Fruit fly (Drosophila melanogaster) whole organism, embryonic: ENCODE measurements around the gene kirre.

Experiments used
- Atf3 ChIP-seq: fragments of 200-800 bp; sonication (Bioruptor generic); optimal IDR thresholded peaks from 3 replicates; lab custom pipeline; 2016; ENCODE audit warnings: missing biosample characterization, missing genetic modification characterization
- CG10209 ChIP-seq: fragments of 200-800 bp; sonication (Bioruptor generic); optimal IDR thresholded peaks from 3 replicates; lab custom pipeline; 2017; ENCODE audit warnings: missing biosample characterization, mild to moderate bottlenecking, missing genetic modification characterization, missing genetic modification reagents
- CG10274 ChIP-seq: fragments of 200-800 bp; sonication (Bioruptor generic); optimal IDR thresholded peaks from 3 replicates; lab custom pipeline; 2017; ENCODE audit warnings: missing biosample characterization, mild to moderate bottlenecking, missing genetic modification characterization
- CG10431 ChIP-seq: fragments of 200-800 bp; sonication (Bioruptor generic); optimal IDR thresholded peaks from 3 replicates; lab custom pipeline; 2018; ENCODE audit warnings: missing biosample characterization, mild to moderate bottlenecking, missing genetic modification characterization
- CG11247 ChIP-seq: fragments of 200-800 bp; sonication (Bioruptor generic); IDR thresholded peaks from 2 replicates; pipeline ENCODE4 v1.3.6; 2022; ENCODE audit warnings: missing biosample characterization, missing genetic modification characterization
- CG12104 ChIP-seq: fragments of 200-800 bp; sonication (Bioruptor generic); optimal IDR thresholded peaks from 3 replicates; lab custom pipeline; 2016; ENCODE audit warnings: missing biosample characterization, missing genetic modification characterization
- CG12659 ChIP-seq: fragments of 200-800 bp; sonication (Bioruptor generic); optimal IDR thresholded peaks from 3 replicates; lab custom pipeline; 2017; ENCODE audit warnings: mild to moderate bottlenecking, missing biosample characterization, missing genetic modification reagents, missing genetic modification characterization
- CG12744 ChIP-seq: fragments of 200-800 bp; sonication (Bioruptor generic); optimal IDR thresholded peaks from 2 replicates; lab custom pipeline; 2016; ENCODE audit warnings: missing biosample characterization, missing genetic modification characterization
- CG13287 ChIP-seq: fragments of 200-800 bp; sonication (Bioruptor generic); IDR thresholded peaks from 2 replicates; pipeline ENCODE4 v1.3.6; 2022; ENCODE audit warnings: missing biosample characterization, missing genetic modification characterization; ENCODE audit not compliant: partially characterized antibody
- CG1529 ChIP-seq: fragments of 200-800 bp; sonication (Bioruptor generic); optimal IDR thresholded peaks from 3 replicates; lab custom pipeline; 2018; ENCODE audit warnings: missing biosample characterization, missing genetic modification characterization
- CG1792 ChIP-seq: fragments of 200-800 bp; sonication (Bioruptor generic); optimal IDR thresholded peaks from 2 replicates; lab custom pipeline; 2016; ENCODE audit warnings: missing biosample characterization, missing genetic modification characterization
- CG2678 ChIP-seq: fragments of 200-800 bp; sonication (Bioruptor generic); optimal IDR thresholded peaks from 3 replicates; lab custom pipeline; 2019; ENCODE audit warnings: missing biosample characterization, mild to moderate bottlenecking, missing genetic modification characterization, moderate library complexity
- CG2712 ChIP-seq: fragments of 200-800 bp; optimal IDR thresholded peaks from 3 replicates; lab custom pipeline; 2019; ENCODE audit warnings: missing biosample characterization, mild to moderate bottlenecking, missing genetic modification characterization, moderate library complexity
- CG3163 ChIP-seq: fragments of 200-800 bp; sonication (Bioruptor generic); optimal IDR thresholded peaks from 3 replicates; lab custom pipeline; 2016; ENCODE audit warnings: missing biosample characterization, missing genetic modification characterization
- CG3407 ChIP-seq: fragments of 200-800 bp; sonication (Bioruptor generic); optimal IDR thresholded peaks from 2 replicates; lab custom pipeline; 2018; ENCODE audit warnings: missing biosample characterization, mild to moderate bottlenecking, missing genetic modification characterization
- CG34224 ChIP-seq: fragments of 200-800 bp; sonication (Bioruptor generic); IDR thresholded peaks from 3 replicates; pipeline ENCODE4 v1.3.6; 2022; ENCODE audit warnings: missing biosample characterization, missing genetic modification characterization; ENCODE audit not compliant: partially characterized antibody
- CG4424 ChIP-seq: fragments of 200-800 bp; sonication (Bioruptor generic); optimal IDR thresholded peaks from 3 replicates; lab custom pipeline; 2016; ENCODE audit warnings: missing biosample characterization, missing genetic modification characterization
- CG6175 ChIP-seq: fragments of 200-800 bp; sonication (Bioruptor generic); IDR thresholded peaks from 3 replicates; pipeline ENCODE4 v1.3.6; 2022; ENCODE audit warnings: missing biosample characterization, missing genetic modification characterization
- CG6254 ChIP-seq: fragments of 200-800 bp; sonication (Bioruptor generic); optimal IDR thresholded peaks from 3 replicates; lab custom pipeline; 2017; ENCODE audit warnings: mild to moderate bottlenecking, missing biosample characterization, missing genetic modification reagents, missing genetic modification characterization
- CG6272 ChIP-seq: fragments of 200-800 bp; sonication (Bioruptor generic); IDR thresholded peaks from 2 replicates; pipeline ENCODE4 v1.3.6; 2022; ENCODE audit warnings: missing biosample characterization, missing genetic modification characterization
- CG6683 ChIP-seq: fragments of 200-800 bp; sonication (Bioruptor generic); optimal IDR thresholded peaks from 2 replicates; lab custom pipeline; 2017; ENCODE audit warnings: missing biosample characterization, mild to moderate bottlenecking, missing genetic modification characterization, missing genetic modification reagents
- CG7372 ChIP-seq: fragments of 200-800 bp; sonication (Bioruptor generic); IDR thresholded peaks from 2 replicates; pipeline ENCODE4 v1.3.6; 2022; ENCODE audit warnings: missing biosample characterization, missing genetic modification characterization
- CG7928 ChIP-seq: fragments of 200-800 bp; sonication (Bioruptor generic); optimal IDR thresholded peaks from 2 replicates; lab custom pipeline; 2017; ENCODE audit warnings: missing biosample characterization, mild to moderate bottlenecking, missing genetic modification characterization
- CG8478 ChIP-seq: fragments of >200 bp; optimal IDR thresholded peaks from 2 replicates; lab custom pipeline; 2018
- CG9437 ChIP-seq: fragments of 200-800 bp; sonication (Bioruptor generic); optimal IDR thresholded peaks from 2 replicates; lab custom pipeline; 2018; ENCODE audit warnings: missing biosample characterization, mild to moderate bottlenecking, missing genetic modification characterization
- Camta ChIP-seq: fragments of 200-800 bp; sonication (Bioruptor generic); optimal IDR thresholded peaks from 2 replicates; lab custom pipeline; 2016; ENCODE audit warnings: missing biosample characterization, missing genetic modification characterization
- Dfd ChIP-seq, 2 experiments: fragments of >200 bp; optimal IDR thresholded peaks; 2 replicates each; lab custom pipeline; 2017; ENCODE audit warnings: missing biosample characterization in 2 of 2, missing genetic modification characterization in 2 of 2
- Fer1 ChIP-seq: fragments of 200-800 bp; sonication (Bioruptor generic); optimal IDR thresholded peaks from 2 replicates; lab custom pipeline; 2017; ENCODE audit warnings: missing biosample characterization, mild to moderate bottlenecking, missing genetic modification characterization
- Hand ChIP-seq: fragments of 200-800 bp; sonication (Bioruptor generic); optimal IDR thresholded peaks from 2 replicates; lab custom pipeline; 2017; ENCODE audit warnings: mild to moderate bottlenecking, missing biosample characterization, missing genetic modification reagents, missing genetic modification characterization
- Lim3 ChIP-seq: fragments of 200-800 bp; sonication (Bioruptor generic); IDR thresholded peaks from 2 replicates; pipeline ENCODE4 v1.3.6; 2022; ENCODE audit warnings: missing biosample characterization, missing genetic modification characterization
- Max ChIP-seq: fragments of 200-800 bp; sonication (Bioruptor generic); optimal IDR thresholded peaks from 2 replicates; lab custom pipeline; 2016; ENCODE audit warnings: missing biosample characterization, mild to moderate bottlenecking, missing genetic modification characterization
- Mrtf ChIP-seq: fragments of 200-800 bp; sonication (Bioruptor generic); IDR thresholded peaks from 3 replicates; pipeline ENCODE4 v1.3.6; 2022; ENCODE audit warnings: missing biosample characterization, missing genetic modification characterization
- Myb ChIP-seq: fragments of 200-800 bp; sonication (Bioruptor generic); optimal IDR thresholded peaks from 2 replicates; lab custom pipeline; 2016; ENCODE audit warnings: missing biosample characterization, missing genetic modification characterization
- NC2β ChIP-seq: fragments of 200-800 bp; sonication (Bioruptor generic); optimal IDR thresholded peaks from 2 replicates; lab custom pipeline; 2016; ENCODE audit warnings: missing biosample characterization, missing genetic modification characterization
- NfI ChIP-seq: fragments of 200-800 bp; sonication (Bioruptor generic); optimal IDR thresholded peaks from 3 replicates; lab custom pipeline; 2018; ENCODE audit warnings: missing biosample characterization, mild to moderate bottlenecking, missing genetic modification characterization, moderate library complexity
- Taf1 ChIP-seq: fragments of 200-800 bp; sonication (Bioruptor generic); IDR thresholded peaks from 2 replicates; pipeline ENCODE4 v1.3.6; 2022; ENCODE audit warnings: missing biosample characterization, missing genetic modification characterization
- ap ChIP-seq: fragments of 200-800 bp; sonication (Bioruptor generic); IDR thresholded peaks from 2 replicates; pipeline ENCODE4 v1.3.6; 2022; ENCODE audit warnings: missing biosample characterization, missing genetic modification characterization
- bsh ChIP-seq, 2 experiments: fragments of 200-800 bp; sonication (Bioruptor generic); optimal IDR thresholded peaks; 2 replicates each; lab custom pipeline; 2017 to 2018; ENCODE audit warnings: mild to moderate bottlenecking in 2 of 2, missing biosample characterization in 2 of 2, missing genetic modification characterization in 2 of 2, moderate library complexity in 1 of 2
- cas ChIP-seq: fragments of 200-800 bp; sonication (Bioruptor generic); IDR thresholded peaks from 2 replicates; pipeline ENCODE4 v1.3.6; 2022; ENCODE audit warnings: missing biosample characterization, missing genetic modification characterization
- cwo ChIP-seq: fragments of 200-800 bp; sonication (Bioruptor generic); optimal IDR thresholded peaks from 3 replicates; lab custom pipeline; 2017; ENCODE audit warnings: missing biosample characterization, missing genetic modification characterization, mild to moderate bottlenecking, moderate library complexity, missing genetic modification reagents
- jumu ChIP-seq: fragments of 200-800 bp; sonication (Bioruptor generic); optimal IDR thresholded peaks from 3 replicates; lab custom pipeline; 2016; ENCODE audit warnings: missing biosample characterization, missing genetic modification characterization
- lbe ChIP-seq: fragments of 200-800 bp; sonication (Bioruptor generic); optimal IDR thresholded peaks from 2 replicates; lab custom pipeline; 2016; ENCODE audit warnings: missing biosample characterization, mild to moderate bottlenecking, missing genetic modification characterization
- lmd ChIP-seq: fragments of 200-800 bp; sonication (Bioruptor generic); IDR thresholded peaks from 2 replicates; pipeline ENCODE4 v1.3.6; 2022; ENCODE audit warnings: missing biosample characterization, missing genetic modification characterization
- maf-S ChIP-seq: fragments of 200-800 bp; sonication (Bioruptor generic); optimal IDR thresholded peaks from 2 replicates; lab custom pipeline; 2016; ENCODE audit warnings: missing biosample characterization, missing genetic modification characterization
- org-1 ChIP-seq: fragments of 200-800 bp; sonication (Bioruptor generic); optimal IDR thresholded peaks from 2 replicates; lab custom pipeline; 2017; ENCODE audit warnings: missing biosample characterization, missing genetic modification characterization
- p53 ChIP-seq: fragments of 200-800 bp; sonication (Bioruptor generic); optimal IDR thresholded peaks from 2 replicates; lab custom pipeline; 2016; ENCODE audit warnings: missing biosample characterization, missing genetic modification characterization
- repo ChIP-seq: fragments of 200-800 bp; sonication (Bioruptor generic); optimal IDR thresholded peaks from 2 replicates; lab custom pipeline; 2016; ENCODE audit warnings: missing biosample characterization, missing genetic modification characterization
- sim ChIP-seq: fragments of 200-800 bp; sonication (Bioruptor generic); IDR thresholded peaks from 2 replicates; pipeline ENCODE4 v1.3.6; 2022; ENCODE audit warnings: missing biosample characterization, missing genetic modification characterization
- tin ChIP-seq: fragments of 200-800 bp; sonication (Bioruptor generic); optimal IDR thresholded peaks from 3 replicates; lab custom pipeline; 2016; ENCODE audit warnings: missing biosample characterization, missing genetic modification characterization
- twi ChIP-seq: fragments of 200-800 bp; optimal IDR thresholded peaks from 2 replicates; lab custom pipeline; 2019; ENCODE audit warnings: missing biosample characterization, mild to moderate bottlenecking, missing genetic modification characterization, moderate library complexity
- usp ChIP-seq: fragments of >200 bp; optimal IDR thresholded peaks from 2 replicates; lab custom pipeline; 2017; ENCODE audit warnings: missing biosample characterization, missing genetic modification characterization
- vvl ChIP-seq: fragments of 200-800 bp; sonication (Bioruptor generic); IDR thresholded peaks from 2 replicates; pipeline ENCODE4 v1.3.6; 2022; ENCODE audit warnings: missing biosample characterization, missing genetic modification characterization

kirre gene

dm6 chrX:2703693-2704092, 36.5 kb upstream of the kirre start, which contains the start of gene Ugalt (continued):
- peak; percentile 99 for TF ChIP-seq CG10274 (GFP tag; lab: Kevin White, UChicago)
- TF ChIP-seq vvl (GFP tag; lab: Robert Waterston, UW), result peak; percentile 100
- peak; percentile 100 for TF ChIP-seq CG12104 (GFP tag; lab: Kevin White, UChicago)
- peak; percentile 100 for TF ChIP-seq CG12659 (GFP tag; lab: Kevin White, UChicago)
- TF ChIP-seq CG4424 (GFP tag; lab: Kevin White, UChicago), result peak; percentile 100
- TF ChIP-seq CG6175 (GFP tag; lab: Robert Waterston, UW), result peak; percentile 100
- TF ChIP-seq CG9437, result peak; percentile 97
- peak; percentile 100 for TF ChIP-seq twi (tag; lab: Kevin White, UChicago)
- TF ChIP-seq CG2678, result peak; percentile 100
- peak; percentile 100 for TF ChIP-seq maf-S (GFP tag; lab: Kevin White, UChicago)
- TF ChIP-seq Atf3, result peak; percentile 100
- peak; percentile 99 for TF ChIP-seq CG6254 (GFP tag; lab: Kevin White, UChicago)
- TF ChIP-seq bsh (GFP tag; optimal IDR thresholded peaks at IDR 0.05; lab: Kevin White, UChicago), result peak; percentile 100
- TF ChIP-seq CG12744 (GFP tag; lab: Kevin White, UChicago), result peak; percentile 100
- peak; percentile 71 for TF ChIP-seq CG13287 (GFP tag; lab: Robert Waterston, UW)
- TF ChIP-seq cwo, result peak; percentile 100
- peak in 1 of 2 experiments; percentile 94 for TF ChIP-seq Dfd (GFP tag; optimal IDR thresholded peaks at IDR 0.05; lab: Kevin White, UChicago)
- TF ChIP-seq CG1529 (GFP tag; lab: Kevin White, UChicago), result peak; percentile 100
- TF ChIP-seq lmd, result peak; percentile 100
- peak; percentile 100 for TF ChIP-seq CG11247
- peak; percentile 100 for TF ChIP-seq NC2β (GFP tag; lab: Kevin White, UChicago)
- peak; percentile 100 for TF ChIP-seq CG6272 (GFP tag; lab: Robert Waterston, UW)
- TF ChIP-seq Max, result peak; percentile 100
- peak; percentile 100 for TF ChIP-seq sim (GFP tag; lab: Robert Waterston, UW)
- peak; percentile 100 for TF ChIP-seq cas
- peak; percentile 99 for TF ChIP-seq Myb (GFP tag; lab: Kevin White, UChicago)
- TF ChIP-seq Taf1 (GFP tag; lab: Robert Waterston, UW), result peak; percentile 100
- TF ChIP-seq Lim3, result peak; percentile 100
- peak; percentile 100 for TF ChIP-seq CG6683 (GFP tag; lab: Kevin White, UChicago)
- TF ChIP-seq ap (GFP tag; lab: Robert Waterston, UW), result peak; percentile 100
- TF ChIP-seq lbe (GFP tag; lab: Kevin White, UChicago), result peak; percentile 99
- TF ChIP-seq Hand (GFP tag; lab: Kevin White, UChicago), result peak; percentile 100
- TF ChIP-seq tin (GFP tag; lab: Kevin White, UChicago), result peak; percentile 100
- TF ChIP-seq CG34224 (GFP tag; lab: Robert Waterston, UW), result no peak
- TF ChIP-seq NfI, result peak; percentile 100
- no peak for TF ChIP-seq usp
- peak; percentile 100 for TF ChIP-seq CG10209
- peak; percentile 100 for TF ChIP-seq repo (GFP tag; lab: Kevin White, UChicago)
- peak; percentile 99 for TF ChIP-seq CG3163 (GFP tag; lab: Kevin White, UChicago)
- TF ChIP-seq Camta (GFP tag; lab: Kevin White, UChicago), result peak; percentile 100
- TF ChIP-seq CG1792, result peak; percentile 100
- peak; percentile 100 for TF ChIP-seq jumu (GFP tag; lab: Kevin White, UChicago)
- TF ChIP-seq Mrtf (GFP tag; lab: Robert Waterston, UW), result peak; percentile 100
- TF ChIP-seq p53 (GFP tag; lab: Kevin White, UChicago), result peak; percentile 100
- TF ChIP-seq org-1 (GFP tag; lab: Kevin White, UChicago), result peak; percentile 100
- TF ChIP-seq CG10431 (GFP tag; lab: Kevin White, UChicago), result peak; percentile 99
- peak; percentile 99 for TF ChIP-seq CG3407 (GFP tag; lab: Kevin White, UChicago)
- no peak for TF ChIP-seq CG8478
- TF ChIP-seq CG2712, result peak; percentile 100
- peak; percentile 96 for TF ChIP-seq CG7928 (GFP tag; lab: Kevin White, UChicago)
- TF ChIP-seq CG7372, result peak; percentile 100
- peak; percentile 100 for TF ChIP-seq Fer1 (GFP tag; lab: Kevin White, UChicago)
